Worm (Caenorhabditis elegans) whole organism, late embryonic: ENCODE data around the gene srg-45.
A peak's percentile ranks its signal among the peaks of the same experiment; 100 is the strongest.

ENCODE experiments used
- K09A11.1 ChIP-seq: sonication (generic microtip); optimal IDR thresholded peaks from 2 replicates; lab custom pipeline; 2017; ENCODE audit warnings: antibody characterized with exemption, mild to moderate bottlenecking, missing genetic modification characterization, missing compliant biosample characterization; ENCODE audit not compliant: insufficient read depth
- T23F11.4 ChIP-seq: fragments of 200-800 bp; sonication (Bioruptor generic); optimal IDR thresholded peaks from 2 replicates; lab custom pipeline; 2018; ENCODE audit warnings: mild to moderate bottlenecking, missing genetic modification characterization, missing compliant biosample characterization
- ceh-18 ChIP-seq: sonication (generic microtip); optimal IDR thresholded peaks from 2 replicates; lab custom pipeline; 2016; ENCODE audit warnings: missing genetic modification characterization, missing compliant biosample characterization
- ceh-19 ChIP-seq: fragments of 200-800 bp; sonication (Bioruptor generic); optimal IDR thresholded peaks from 2 replicates; lab custom pipeline; 2018; ENCODE audit warnings: mild to moderate bottlenecking, missing genetic modification characterization, missing compliant biosample characterization
- ceh-2 ChIP-seq: sonication (generic microtip); optimal IDR thresholded peaks from 2 replicates; lab custom pipeline; 2016; ENCODE audit warnings: missing genotype, missing genetic modification characterization, missing compliant biosample characterization
- ceh-22 ChIP-seq: sonication (generic microtip); optimal IDR thresholded peaks from 2 replicates; lab custom pipeline; 2017; ENCODE audit warnings: missing biosample characterization, missing genetic modification characterization
- ceh-24 ChIP-seq: sonication (generic microtip); optimal IDR thresholded peaks from 2 replicates; lab custom pipeline; 2016; ENCODE audit warnings: mild to moderate bottlenecking, missing genetic modification characterization, missing compliant biosample characterization
- ceh-34 ChIP-seq: sonication (generic microtip); optimal IDR thresholded peaks from 2 replicates; lab custom pipeline; 2016; ENCODE audit warnings: mild to moderate bottlenecking, missing genetic modification characterization, missing compliant biosample characterization
- ceh-45 ChIP-seq: fragments of 200-800 bp; sonication (Bioruptor generic); IDR thresholded peaks from 2 replicates; pipeline ENCODE4 v1.3.6; 2022; ENCODE audit warnings: missing genetic modification reagents, missing genetic modification characterization, missing compliant biosample characterization
- ceh-48 ChIP-seq: sonication (generic microtip); optimal IDR thresholded peaks from 2 replicates; lab custom pipeline; 2016; ENCODE audit warnings: missing genetic modification characterization, inconsistent platforms, missing compliant biosample characterization
- ceh-6 ChIP-seq: fragments of 200-800 bp; sonication (Bioruptor generic); optimal IDR thresholded peaks from 2 replicates; lab custom pipeline; 2018; ENCODE audit warnings: mild to moderate bottlenecking, missing genetic modification characterization, missing compliant biosample characterization
- dve-1 ChIP-seq: sonication (generic microtip); optimal IDR thresholded peaks from 2 replicates; lab custom pipeline; 2017; ENCODE audit warnings: antibody characterized with exemption, mild to moderate bottlenecking, missing genetic modification characterization, missing compliant biosample characterization
- elt-2 ChIP-seq: sonication (generic microtip); optimal IDR thresholded peaks from 2 replicates; lab custom pipeline; 2016; ENCODE audit warnings: missing genetic modification reagents, missing genetic modification characterization, missing compliant biosample characterization
- elt-4 ChIP-seq: sonication (generic microtip); optimal IDR thresholded peaks from 2 replicates; lab custom pipeline; 2016; ENCODE audit warnings: missing genetic modification characterization, missing compliant biosample characterization
- eyg-1 ChIP-seq: sonication (generic microtip); optimal IDR thresholded peaks from 2 replicates; lab custom pipeline; 2016; ENCODE audit warnings: missing genotype, missing genetic modification characterization, missing compliant biosample characterization
- fax-1 ChIP-seq: sonication (generic microtip); optimal IDR thresholded peaks from 2 replicates; lab custom pipeline; 2016; ENCODE audit warnings: missing genotype, missing genetic modification characterization, missing compliant biosample characterization
- fkh-10 ChIP-seq: fragments of 150-350 bp; optimal IDR thresholded peaks from 2 replicates; lab custom pipeline; 2014; ENCODE audit warnings: missing biosample characterization, missing genetic modification reagents, missing genetic modification characterization
- hlh-13 ChIP-seq: fragments of 200-800 bp; sonication (Bioruptor generic); optimal IDR thresholded peaks from 2 replicates; lab custom pipeline; 2018; ENCODE audit warnings: mild to moderate bottlenecking, missing genetic modification characterization, missing compliant biosample characterization
- hlh-30 ChIP-seq: sonication (generic microtip); optimal IDR thresholded peaks from 2 replicates; lab custom pipeline; 2017; ENCODE audit warnings: antibody characterized with exemption, missing genetic modification characterization, missing compliant biosample characterization; ENCODE audit not compliant: insufficient read depth
- hlh-8 ChIP-seq: sonication (generic microtip); optimal IDR thresholded peaks from 2 replicates; lab custom pipeline; 2016; ENCODE audit warnings: missing genotype, missing genetic modification characterization, missing compliant biosample characterization
- lin-11 ChIP-seq: fragments of 200-800 bp; sonication (Bioruptor generic); optimal IDR thresholded peaks from 2 replicates; lab custom pipeline; 2018; ENCODE audit warnings: mild to moderate bottlenecking, missing genetic modification characterization, missing compliant biosample characterization
- nfya-1 ChIP-seq: sonication (generic microtip); optimal IDR thresholded peaks from 2 replicates; lab custom pipeline; 2017; ENCODE audit warnings: missing genetic modification characterization, mild to moderate bottlenecking, missing compliant biosample characterization, antibody characterized with exemption, moderate library complexity
- npax-4 ChIP-seq: sonication (generic microtip); optimal IDR thresholded peaks from 2 replicates; lab custom pipeline; 2016; ENCODE audit warnings: missing genetic modification characterization, missing compliant biosample characterization
- pag-3 ChIP-seq: sonication (generic microtip); optimal IDR thresholded peaks from 2 replicates; lab custom pipeline; 2016; ENCODE audit warnings: missing compliant biosample characterization, missing genetic modification characterization, borderline replicate concordance
- pax-1 ChIP-seq: fragments of 150-350 bp; optimal IDR thresholded peaks from 2 replicates; lab custom pipeline; 2014; ENCODE audit warnings: missing biosample characterization, missing genetic modification characterization
- pha-2 ChIP-seq: sonication (generic microtip); optimal IDR thresholded peaks from 2 replicates; lab custom pipeline; 2017; ENCODE audit warnings: mild to moderate bottlenecking, missing genetic modification characterization, missing compliant biosample characterization
- pha-4 ChIP-seq: fragments of 150-350 bp; optimal IDR thresholded peaks from 2 replicates; lab custom pipeline; 2018; ENCODE audit warnings: missing biosample characterization, missing genetic modification reagents, missing genetic modification characterization
- pros-1 ChIP-seq: fragments of 150-350 bp; optimal IDR thresholded peaks from 2 replicates; lab custom pipeline; 2014; ENCODE audit warnings: missing biosample characterization, missing genetic modification reagents, missing genetic modification characterization
- sox-2 ChIP-seq: fragments of 200-800 bp; sonication (Bioruptor generic); IDR thresholded peaks from 2 replicates; pipeline ENCODE4 v1.3.6; 2022; ENCODE audit warnings: missing genetic modification reagents, missing genetic modification characterization, missing compliant biosample characterization
- sox-4 ChIP-seq: sonication (generic microtip); optimal IDR thresholded peaks from 2 replicates; lab custom pipeline; 2017; ENCODE audit warnings: mild to moderate bottlenecking, missing genetic modification characterization, inconsistent platforms, missing compliant biosample characterization
- syd-9 ChIP-seq: sonication (generic microtip); optimal IDR thresholded peaks from 2 replicates; lab custom pipeline; 2016; ENCODE audit warnings: mild to moderate bottlenecking, missing genetic modification characterization, moderate library complexity, missing compliant biosample characterization
- unc-3 ChIP-seq, 2 experiments: fragments of 200-800 bp in 1 of 2; sonication (Bioruptor generic) in 1 of 2; sonication (generic microtip) in 1 of 2; conservative IDR thresholded peaks in 1 of 2; optimal IDR thresholded peaks in 1 of 2; 2 replicates each; pipeline versions ENCODE4 v1.3.6 to Lab custom; 2016 to 2022; ENCODE audit warnings: missing compliant biosample characterization in 2 of 2, missing genetic modification characterization in 2 of 2, missing genetic modification reagents in 1 of 2
- unc-42 ChIP-seq: sonication (generic microtip); optimal IDR thresholded peaks from 2 replicates; lab custom pipeline; 2016; ENCODE audit warnings: missing genotype, missing genetic modification characterization, missing compliant biosample characterization
- zip-5 ChIP-seq: sonication (generic microtip); optimal IDR thresholded peaks from 2 replicates; lab custom pipeline; 2016; ENCODE audit warnings: missing genetic modification characterization, missing compliant biosample characterization
- ztf-16 ChIP-seq: sonication (generic microtip); optimal IDR thresholded peaks from 2 replicates; lab custom pipeline; 2017; ENCODE audit warnings: missing genetic modification characterization, missing compliant biosample characterization

Gene srg-45

ce11 chrV:12269272-12269767, 38.0 kb upstream of the srg-45 start, which contains the start of gene twk-24:
Gene twk-24, minus strand, starts transcription at chrV:12269322.
- TF ChIP-seq ceh-18 (tag; lab: Kevin White, UChicago) (peak; percentile 59), K09A11.1 (tag; lab: Kevin White, UChicago) (no peak), elt-2 (tag; lab: Kevin White, UChicago) (peak; percentile 65)

DNA sequence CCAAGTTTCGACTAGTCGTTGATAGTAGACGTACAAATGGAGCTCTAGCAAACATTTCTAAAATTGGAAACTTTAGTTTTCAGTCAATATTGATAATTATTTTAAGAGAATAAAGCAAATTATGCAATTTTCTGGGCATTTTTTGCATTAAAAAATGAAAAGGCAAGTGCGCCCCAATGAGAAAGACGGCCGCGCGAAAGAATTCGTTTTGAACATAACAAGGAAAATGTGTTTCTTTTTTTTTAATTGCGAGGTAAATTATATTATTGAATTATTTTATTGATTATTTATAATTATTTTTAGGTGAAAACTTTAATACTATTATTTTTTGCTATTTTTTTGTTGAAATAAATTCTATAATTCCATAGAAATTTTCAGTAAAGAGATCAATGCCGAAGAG, 35.8 kb upstream of the srg-45 start, which contains the start of the genes tsfm-1 and capg-2:
Gene tsfm-1, minus strand, starts transcription at position 57 of the 400 bp plus-strand sequence.
Gene capg-2, plus strand, starts transcription at position 379 of the 400 bp plus-strand sequence.
- no peak for TF ChIP-seq ztf-16 (tag; lab: Kevin White, UChicago)
- TF ChIP-seq pros-1, result no peak
- no peak for TF ChIP-seq ceh-34
- no peak for TF ChIP-seq unc-3 (GFP tag; conservative IDR thresholded peaks at IDR 0.05; lab: Robert Waterston, UW)
- no peak for TF ChIP-seq unc-3 (tag; optimal IDR thresholded peaks at IDR 0.05; lab: Kevin White, UChicago)

DNA sequence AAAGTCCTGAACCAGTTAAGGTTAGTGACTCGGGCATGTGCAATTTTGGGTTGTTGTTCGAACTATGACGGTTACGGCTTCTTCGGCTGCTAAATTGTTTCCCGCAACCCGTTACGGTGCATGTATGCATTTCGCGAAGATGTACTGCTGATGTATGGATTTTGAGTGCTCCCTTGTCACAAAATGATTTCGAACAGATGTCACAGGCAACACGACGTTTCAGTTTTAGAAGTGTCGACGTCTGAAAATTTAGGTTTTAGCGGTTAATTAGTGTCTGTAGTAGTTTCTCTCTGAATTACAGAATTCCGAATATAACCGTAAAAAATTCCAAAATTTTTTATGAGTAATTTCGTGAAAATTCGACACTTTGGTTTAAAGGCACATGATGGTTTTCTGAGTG, 31.6 kb upstream of the srg-45 start:
- TF ChIP-seq ceh-22 (no peak), hlh-30 (no peak), pha-2 (tag; lab: Kevin White, UChicago) (no peak), nfya-1 (tag; lab: Kevin White, UChicago) (no peak), ceh-48 (tag; lab: Kevin White, UChicago) (no peak), fkh-10 (GFP tag; lab: Kevin White, UChicago) (no peak), K09A11.1 (tag; lab: Kevin White, UChicago) (no peak), elt-2 (tag; lab: Kevin White, UChicago) (no peak), ceh-34 (no peak), dve-1 (tag; lab: Kevin White, UChicago) (no peak), pag-3 (tag; lab: Kevin White, UChicago) (no peak), ceh-19 (GFP tag; lab: Kevin White, UChicago) (no peak), unc-42 (tag; lab: Kevin White, UChicago) (no peak)
- TF ChIP-seq, all 69 proteins: peak for 0

ce11 chrV:12276946-12277345, 30.3 kb upstream of the srg-45 start, which contains the start of gene bnc-1:
Gene bnc-1, minus strand, starts transcription at chrV:12277046.
- TF ChIP-seq syd-9 (tag; lab: Kevin White, UChicago), result no peak
- no peak for TF ChIP-seq sox-2 (GFP tag; lab: Robert Waterston, UW)
- TF ChIP-seq elt-4 (tag; lab: Kevin White, UChicago), result no peak
- no peak for TF ChIP-seq hlh-13 (GFP tag; lab: Kevin White, UChicago)
- no peak for TF ChIP-seq npax-4 (tag; lab: Kevin White, UChicago)
- no peak for TF ChIP-seq ceh-45 (GFP tag; lab: Robert Waterston, UW)
- TF ChIP-seq T23F11.4 (GFP tag; lab: Kevin White, UChicago), result no peak
- TF ChIP-seq ztf-16 (tag; lab: Kevin White, UChicago), result no peak
- no peak for TF ChIP-seq ceh-6 (GFP tag; lab: Kevin White, UChicago)
- no peak for TF ChIP-seq fax-1 (tag; lab: Kevin White, UChicago)
- no peak for TF ChIP-seq pha-4
- no peak for TF ChIP-seq ceh-2
- no peak for TF ChIP-seq ceh-24 (tag; lab: Kevin White, UChicago)
- TF ChIP-seq sox-4, result no peak
- TF ChIP-seq, all 69 proteins: peak for 0

- TF ChIP-seq ceh-2 (no peak), fkh-10 (GFP tag; lab: Kevin White, UChicago) (no peak), fax-1 (tag; lab: Kevin White, UChicago) (no peak), elt-2 (tag; lab: Kevin White, UChicago) (no peak), lin-11 (tag; lab: Kevin White, UChicago) (no peak), ceh-24 (tag; lab: Kevin White, UChicago) (no peak), pag-3 (tag; lab: Kevin White, UChicago) (no peak), pax-1 (tag; lab: Kevin White, UChicago) (no peak), npax-4 (tag; lab: Kevin White, UChicago) (no peak), eyg-1 (no peak), hlh-8 (tag; lab: Kevin White, UChicago) (no peak), hlh-13 (GFP tag; lab: Kevin White, UChicago) (no peak), zip-5 (no peak), dve-1 (tag; lab: Kevin White, UChicago) (no peak)
These were observed 25.8 kb upstream of the srg-45 start for ce11 chrV:12281508-12281907.
